Fruit fly (Drosophila melanogaster): ENCODE data around the gene CG10616.
A peak's percentile ranks its signal among the peaks of the same experiment; 100 is the strongest.

CG10616 gene

dm6 chr3L:12482917-12483316, 11.4 kb downstream of the CG10616 start (continued):
- TF ChIP-seq CG7372 (GFP tag; IDR thresholded peaks at IDR 0.05) = peak; percentile 41
- peak; percentile 10 for TF ChIP-seq mirr (GFP tag; optimal IDR thresholded peaks at IDR 0.05)
- TF ChIP-seq z (GFP tag; IDR thresholded peaks at IDR 0.05) = no peak
- no peak for TF ChIP-seq CG33557 (GFP tag; optimal IDR thresholded peaks at IDR 0.05)
- no peak for TF ChIP-seq CG1832 (GFP tag; optimal IDR thresholded peaks at IDR 0.05)
- peak; percentile 76 for TF ChIP-seq CG4424 (GFP tag; optimal IDR thresholded peaks at IDR 0.05)
- peak; percentile 80 for TF ChIP-seq CG17829 (tag; optimal IDR thresholded peaks at IDR 0.05)
- TF ChIP-seq pb (GFP tag; optimal IDR thresholded peaks at IDR 0.05) = no peak
- TF ChIP-seq ac (GFP tag; optimal IDR thresholded peaks at IDR 0.05) = no peak
- TF ChIP-seq da (GFP tag; optimal IDR thresholded peaks at IDR 0.05) = peak; percentile 15
- TF ChIP-seq ATbp (GFP tag; optimal IDR thresholded peaks at IDR 0.05) = peak; percentile 67
- TF ChIP-seq D19A (tag; optimal IDR thresholded peaks at IDR 0.05) = peak; percentile 77
- no peak for TF ChIP-seq CG7987 (GFP tag; optimal IDR thresholded peaks at IDR 0.05)
- peak; percentile 49 for TF ChIP-seq CG15601 (tag; optimal IDR thresholded peaks at IDR 0.05)
- peak; percentile 64 for TF ChIP-seq Fer3 (tag; optimal IDR thresholded peaks at IDR 0.05)
- TF ChIP-seq gsb-n (tag; optimal IDR thresholded peaks at IDR 0.05) = peak; percentile 59
- TF ChIP-seq Atf3 (GFP tag; optimal IDR thresholded peaks at IDR 0.05) = peak; percentile 27
- TF ChIP-seq Lpt (GFP tag; optimal IDR thresholded peaks at IDR 0.05) = no peak
- no peak for TF ChIP-seq CHES-1-like (GFP tag; optimal IDR thresholded peaks at IDR 0.05)
- TF ChIP-seq chif (GFP tag; optimal IDR thresholded peaks at IDR 0.05) = peak; percentile 47 to 65
- peak; percentile 52 for TF ChIP-seq CG12219 (GFP tag; optimal IDR thresholded peaks at IDR 0.05)
- peak; percentile 88 for TF ChIP-seq CG2678 (tag; optimal IDR thresholded peaks at IDR 0.05)
- TF ChIP-seq CG2712 (tag; optimal IDR thresholded peaks at IDR 0.05) = peak; percentile 86
- TF ChIP-seq Sox100B (GFP tag; optimal IDR thresholded peaks at IDR 0.05) = peak; percentile 86
- TF ChIP-seq gem (tag; optimal IDR thresholded peaks at IDR 0.05) = peak; percentile 86
- TF ChIP-seq CG16779 (GFP tag; IDR thresholded peaks at IDR 0.05) = no peak; the same call in 1 of the 2 replicates
- TF ChIP-seq CG2116 (GFP tag; optimal IDR thresholded peaks at IDR 0.05) = peak; percentile 30
- TF ChIP-seq Drgx (GFP tag; IDR thresholded peaks at IDR 0.05) = peak; percentile 89
- peak; percentile 9; the same call in 1 of the 2 replicates for TF ChIP-seq rib (GFP tag; IDR thresholded peaks at IDR 0.05)
- no peak for TF ChIP-seq fru (optimal IDR thresholded peaks at IDR 0.05)
- TF ChIP-seq tap (tag; optimal IDR thresholded peaks at IDR 0.05) = peak; percentile 16
- peak in 1 of 2 experiments; percentile 93 for TF ChIP-seq eve (GFP tag; optimal IDR thresholded peaks at IDR 0.05)
- peak; percentile 5 for TF ChIP-seq Hand (GFP tag; optimal IDR thresholded peaks at IDR 0.05)
- TF ChIP-seq disco-r (GFP tag; optimal IDR thresholded peaks at IDR 0.05) = no peak
- peak; percentile 46 for TF ChIP-seq scrt (GFP tag; optimal IDR thresholded peaks at IDR 0.05)
- no peak for TF ChIP-seq fd102C (GFP tag; optimal IDR thresholded peaks at IDR 0.05)
- TF ChIP-seq Rx (GFP tag; IDR thresholded peaks at IDR 0.05) = peak; percentile 49
- TF ChIP-seq CG11093 (GFP tag; IDR thresholded peaks at IDR 0.05) = peak; percentile 68; the same call in 1 of the 3 replicates
- no peak for TF ChIP-seq ab (GFP tag; optimal IDR thresholded peaks at IDR 0.05)
- peak; percentile 39 for TF ChIP-seq CG18599 (GFP tag; optimal IDR thresholded peaks at IDR 0.05)
- peak; percentile 50 for TF ChIP-seq onecut (GFP tag; IDR thresholded peaks at IDR 0.05)
- peak; percentile 77 for TF ChIP-seq Meics (GFP tag; optimal IDR thresholded peaks at IDR 0.05)
- TF ChIP-seq HmgD (GFP tag; optimal IDR thresholded peaks at IDR 0.05) = no peak
- peak; percentile 51 for TF ChIP-seq CG15011 (GFP tag; optimal IDR thresholded peaks at IDR 0.05)
- TF ChIP-seq Optix (GFP tag; IDR thresholded peaks at IDR 0.05) = 0 out of 3 replicates have a peak, but pooled peaks have one; percentile 35
- no peak for TF ChIP-seq CG9797 (GFP tag; optimal IDR thresholded peaks at IDR 0.05)
- peak; percentile 60 for TF ChIP-seq CG16863 (GFP tag; optimal IDR thresholded peaks at IDR 0.05)
- TF ChIP-seq zen2 (GFP tag; IDR thresholded peaks at IDR 0.05; ENCODE audit: partially characterized antibody) = no peak
- TF ChIP-seq maf-S (GFP tag; optimal IDR thresholded peaks at IDR 0.05) = peak; percentile 20
- peak; percentile 64 for TF ChIP-seq Mad (GFP tag; optimal IDR thresholded peaks at IDR 0.05)
- peak; percentile 48 for TF ChIP-seq CG12236 (GFP tag; optimal IDR thresholded peaks at IDR 0.05)
